Worm (Caenorhabditis elegans): ENCODE measurements around the gene F59E12.15.
A peak's percentile ranks its signal among the peaks of the same experiment; 100 is the strongest.

F59E12.15 gene

DNA sequence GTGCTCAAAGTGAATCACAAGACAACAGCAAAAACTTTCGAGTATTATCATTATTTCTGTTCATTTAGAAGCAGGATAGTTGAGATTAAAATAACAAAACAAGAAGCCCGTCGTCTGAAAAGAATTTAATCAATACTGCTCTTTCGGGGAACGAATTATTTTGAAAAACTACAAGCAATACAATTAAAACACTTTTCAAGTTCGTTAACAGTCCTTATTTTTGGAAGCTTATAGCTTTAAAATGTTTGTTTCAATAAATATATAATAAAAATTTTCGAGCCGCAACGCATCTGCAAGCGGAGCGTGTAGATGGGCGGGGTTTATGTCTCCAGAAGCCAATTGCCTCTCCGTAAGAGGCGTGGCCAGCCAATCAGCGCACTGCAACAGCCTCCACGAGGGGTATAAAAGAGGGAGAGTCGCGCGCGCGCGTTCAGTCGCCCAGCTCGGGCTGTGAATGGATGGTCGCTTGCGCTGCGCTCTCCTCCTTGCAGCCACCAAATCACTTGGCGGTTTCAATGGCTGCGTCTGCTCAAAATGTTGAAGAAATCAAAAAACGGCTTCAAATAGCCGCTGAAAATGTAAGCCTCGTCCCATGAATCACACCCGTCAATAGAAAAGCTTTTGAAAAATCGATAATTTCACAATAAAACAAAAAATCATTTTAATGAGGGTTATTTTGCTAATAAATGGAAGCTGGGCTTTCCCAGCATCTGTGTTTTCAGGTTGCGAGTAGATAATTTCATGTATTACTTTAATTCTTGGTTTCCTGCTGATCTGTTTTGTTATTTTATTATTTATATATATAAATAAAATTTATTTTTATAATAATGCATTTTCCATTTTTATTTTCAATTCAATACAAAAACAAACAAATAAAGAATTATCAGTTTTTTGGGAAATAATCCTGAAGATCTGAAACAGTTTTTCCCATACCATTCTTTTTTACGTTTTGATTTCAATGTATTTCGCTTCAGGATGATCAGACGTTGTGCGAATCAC, 32.9 kb upstream of the F59E12.15 start, which contains the start of the genes ift-43 and mdt-26:
TSS of gene ift-43 (minus strand) at position 51 of the 999 bp plus-strand sequence.
TSS of gene mdt-26 (plus strand) at position 446 of the 999 bp plus-strand sequence.
- TF ChIP-seq elt-1 (tag; optimal IDR thresholded peaks at IDR 0.05) (no peak), ama-1 (optimal IDR thresholded peaks at IDR 0.05) (peak; percentile 100), unc-62 (GFP tag; optimal IDR thresholded peaks at IDR 0.05) (peak; percentile 10), pqm-1 (tag; optimal IDR thresholded peaks at IDR 0.05) (peak; percentile 2), nhr-43 (tag; optimal IDR thresholded peaks at IDR 0.05; ENCODE audit: poor library complexity, severe bottlenecking) (peak; percentile 78), nfya-1 (tag; optimal IDR thresholded peaks at IDR 0.05; ENCODE audit: insufficient read depth) (peak; percentile 100), mdl-1 (tag; optimal IDR thresholded peaks at IDR 0.05) (peak; percentile 46), nhr-23 (tag; optimal IDR thresholded peaks at IDR 0.05) (peak; percentile 49), jun-1 (tag; optimal IDR thresholded peaks at IDR 0.05) (peak; percentile 36), hmg-11 (tag; optimal IDR thresholded peaks at IDR 0.05) (peak; percentile 98), nhr-25 (tag; optimal IDR thresholded peaks at IDR 0.05) (peak; percentile 80), ztf-4 (tag; optimal IDR thresholded peaks at IDR 0.05) (peak; percentile 56), snpc-4 (tag; optimal IDR thresholded peaks at IDR 0.05) (peak; percentile 49), elt-2 (tag; optimal IDR thresholded peaks at IDR 0.05) (peak; percentile 65), ceh-28 (tag; optimal IDR thresholded peaks at IDR 0.05) (peak; percentile 83), eor-1 (tag; optimal IDR thresholded peaks at IDR 0.05) (no peak), fkh-10 (GFP tag; optimal IDR thresholded peaks at IDR 0.05) (peak; percentile 19), lin-15B (tag; optimal IDR thresholded peaks at IDR 0.05) (peak; percentile 80), R02D3.7 (tag; optimal IDR thresholded peaks at IDR 0.05) (no peak), egl-5 (tag; optimal IDR thresholded peaks at IDR 0.05) (peak; percentile 60), nhr-12 (tag; optimal IDR thresholded peaks at IDR 0.05) (no peak), lin-39 (tag; optimal IDR thresholded peaks at IDR 0.05) (peak; percentile 98), lsy-12 (tag; optimal IDR thresholded peaks at IDR 0.05) (peak; percentile 74), pha-4 (tag; optimal IDR thresholded peaks at IDR 0.05) (peak; percentile 73), nhr-28 (tag; optimal IDR thresholded peaks at IDR 0.05) (no peak), ZK546.5 (tag; optimal IDR thresholded peaks at IDR 0.05) (no peak), fkh-2 (tag; optimal IDR thresholded peaks at IDR 0.05) (no peak), aly-2 (tag; optimal IDR thresholded peaks at IDR 0.05) (peak; percentile 76), tbx-2 (tag; optimal IDR thresholded peaks at IDR 0.05) (peak; percentile 67)

DNA sequence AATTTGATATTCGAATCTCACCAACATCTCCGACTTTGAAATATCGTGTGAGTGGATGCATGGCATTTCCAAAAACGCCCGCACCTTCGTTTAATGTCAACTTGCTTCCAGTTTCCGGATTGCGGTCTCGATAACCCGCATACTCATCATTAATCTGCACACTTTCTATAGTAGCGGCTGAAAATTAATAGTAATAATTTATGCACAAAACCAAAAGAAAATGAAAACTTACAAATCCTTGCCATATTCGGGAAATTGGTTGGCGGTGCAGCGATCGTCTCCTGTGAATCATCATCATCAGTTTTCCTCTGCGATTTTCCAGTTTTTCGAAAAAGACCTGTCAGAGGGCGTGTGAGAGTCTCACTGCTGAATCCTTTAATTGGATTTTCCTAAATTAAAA, 32.0 kb upstream of the F59E12.15 start:
- no peak for TF ChIP-seq mml-1 (tag; optimal IDR thresholded peaks at IDR 0.05)
- TF ChIP-seq nhr-67 (tag; optimal IDR thresholded peaks at IDR 0.05) = no peak

DNA sequence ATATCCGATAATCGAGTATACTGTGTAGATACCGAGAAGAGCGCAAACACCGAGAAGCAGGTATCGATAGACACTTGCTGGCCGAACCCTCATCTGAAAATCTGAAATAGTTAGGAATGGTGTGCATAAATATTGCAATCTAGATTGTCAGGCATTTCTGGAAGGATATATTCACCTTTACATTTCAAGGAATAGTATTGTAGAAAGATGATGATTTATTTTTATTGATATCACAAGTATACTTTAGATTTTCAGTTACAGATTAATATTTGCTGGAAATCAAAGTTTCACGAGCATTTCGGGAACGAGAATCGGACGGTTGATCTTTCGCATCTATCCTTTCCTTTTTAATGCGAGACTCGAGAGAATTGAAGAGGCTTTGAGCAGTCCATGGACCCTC, 31.5 kb upstream of the F59E12.15 start, which contains the start of gene fut-3:
TSS of gene fut-3 (minus strand) at position 101 of the 400 bp plus-strand sequence.
- TF ChIP-seq nhr-43 (tag; optimal IDR thresholded peaks at IDR 0.05; ENCODE audit: poor library complexity, severe bottlenecking) (no peak), snpc-4 (tag; optimal IDR thresholded peaks at IDR 0.05) (no peak)

DNA sequence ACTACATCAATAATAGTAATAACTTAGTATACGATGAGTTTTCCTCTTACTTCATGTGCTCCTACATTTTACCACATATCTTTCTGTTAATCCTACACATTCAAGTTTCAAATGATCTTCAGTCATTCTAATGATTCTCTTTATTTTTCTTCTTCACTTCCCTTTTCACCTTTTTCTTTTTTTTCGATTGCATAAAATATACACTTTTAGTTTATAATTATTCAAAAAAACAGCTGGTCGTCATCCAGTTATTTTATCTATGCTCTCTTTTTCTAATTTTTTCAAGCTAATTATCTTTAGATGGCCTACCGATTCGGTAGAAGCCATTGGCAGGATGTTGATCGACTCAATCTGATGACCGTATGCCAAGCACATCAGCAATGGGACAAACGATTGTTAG, 26.0 kb upstream of the F59E12.15 start, which contains the start of gene F59E12.1:
TSS of gene F59E12.1 (plus strand) at position 301 of the 400 bp plus-strand sequence.
- no peak for TF ChIP-seq R02D3.7 (tag; optimal IDR thresholded peaks at IDR 0.05)
- TF ChIP-seq zag-1 (tag; optimal IDR thresholded peaks at IDR 0.05) = no peak
- no peak for TF ChIP-seq egl-5 (tag; optimal IDR thresholded peaks at IDR 0.05)
- no peak for TF ChIP-seq nhr-237 (tag; optimal IDR thresholded peaks at IDR 0.05)
- TF ChIP-seq nhr-77 (tag; optimal IDR thresholded peaks at IDR 0.05) = no peak
- no peak for TF ChIP-seq ceh-9 (tag; optimal IDR thresholded peaks at IDR 0.05)
- no peak for TF ChIP-seq nhr-43 (tag; optimal IDR thresholded peaks at IDR 0.05; ENCODE audit: poor library complexity, severe bottlenecking)
- TF ChIP-seq hmg-11 (tag; optimal IDR thresholded peaks at IDR 0.05) = no peak
- TF ChIP-seq unc-39 (tag; optimal IDR thresholded peaks at IDR 0.05) = no peak
- TF ChIP-seq mml-1 (tag; optimal IDR thresholded peaks at IDR 0.05) = no peak
- TF ChIP-seq sea-2 (GFP tag; optimal IDR thresholded peaks at IDR 0.05) = no peak
- no peak for TF ChIP-seq eor-1 (tag; optimal IDR thresholded peaks at IDR 0.05)
- no peak for TF ChIP-seq nhr-11 (tag; optimal IDR thresholded peaks at IDR 0.05)
- no peak for TF ChIP-seq lin-39 (tag; optimal IDR thresholded peaks at IDR 0.05)
- TF ChIP-seq skn-1 (tag; optimal IDR thresholded peaks at IDR 0.05) = no peak
- TF ChIP-seq elt-1 (tag; optimal IDR thresholded peaks at IDR 0.05) = no peak
- no peak for TF ChIP-seq pqm-1 (tag; optimal IDR thresholded peaks at IDR 0.05)
